Fruit fly (Drosophila melanogaster): ENCODE results near the gene CG18628.

Gene CG18628

dm6 chr3L:10669592-10670400 lies 30.3 kb downstream of the CG18628 start (continued):
- TF ChIP-seq lab (GFP tag; optimal IDR thresholded peaks at IDR 0.05) = no peak
- TF ChIP-seq Med (GFP tag) = peak; percentile 69
- TF ChIP-seq CG17385 (GFP tag; optimal IDR thresholded peaks at IDR 0.05) = peak; percentile 42
- no peak for TF ChIP-seq CG18262 (tag; optimal IDR thresholded peaks at IDR 0.05)
- no peak for TF ChIP-seq CG12391 (tag; optimal IDR thresholded peaks at IDR 0.05)
- TF ChIP-seq CG8765 (GFP tag; IDR thresholded peaks at IDR 0.05) = no peak
- TF ChIP-seq crol (GFP tag; IDR thresholded peaks at IDR 0.05) = peak; percentile 92
- no peak for TF ChIP-seq vnd (GFP tag; IDR thresholded peaks at IDR 0.05; ENCODE audit: partially characterized antibody)
- TF ChIP-seq gcm2 (GFP tag; optimal IDR thresholded peaks at IDR 0.05) = no peak
- no peak for TF ChIP-seq CG30431 (GFP tag; optimal IDR thresholded peaks at IDR 0.05)
- TF ChIP-seq lola (GFP tag; optimal IDR thresholded peaks at IDR 0.05) = no peak
- no peak for TF ChIP-seq CG2129 (GFP tag; IDR thresholded peaks at IDR 0.05; ENCODE audit: partially characterized antibody)
- 0 out of 2 replicates have a peak, but pooled peaks have one; percentile 13 for TF ChIP-seq bowl (GFP tag; IDR thresholded peaks at IDR 0.05)
- TF ChIP-seq CG17361 (GFP tag; IDR thresholded peaks at IDR 0.05) = no peak
- TF ChIP-seq CG4360 (GFP tag; IDR thresholded peaks at IDR 0.05) = peak; percentile 74
- no peak for TF ChIP-seq CG4328 (GFP tag; optimal IDR thresholded peaks at IDR 0.05)
- no peak for TF ChIP-seq bbx (GFP tag; IDR thresholded peaks at IDR 0.05; ENCODE audit: partially characterized antibody)
- TF ChIP-seq CG4707 (GFP tag; optimal IDR thresholded peaks at IDR 0.05) = no peak
- no peak for TF ChIP-seq gsb (GFP tag; IDR thresholded peaks at IDR 0.05)
- TF ChIP-seq CG3065 (GFP tag; optimal IDR thresholded peaks at IDR 0.05) = no peak
- TF ChIP-seq dan (GFP tag; IDR thresholded peaks at IDR 0.05) = no peak
- TF ChIP-seq GATAe (GFP tag; conservative IDR thresholded peaks at IDR 0.05) = no peak
- TF ChIP-seq CG1647 (GFP tag; optimal IDR thresholded peaks at IDR 0.05) = no peak
- no peak for TF ChIP-seq fd102C (GFP tag; optimal IDR thresholded peaks at IDR 0.05)
- TF ChIP-seq CG6683 (GFP tag; optimal IDR thresholded peaks at IDR 0.05) = no peak
- no peak for TF ChIP-seq CG16815 (GFP tag; optimal IDR thresholded peaks at IDR 0.05)
- TF ChIP-seq gcm (GFP tag; optimal IDR thresholded peaks at IDR 0.05) = no peak
- no peak for TF ChIP-seq CG9817 (tag; optimal IDR thresholded peaks at IDR 0.05)
- peak; percentile 18 for TF ChIP-seq cg (GFP tag; optimal IDR thresholded peaks at IDR 0.05)
- no peak for TF ChIP-seq chif (GFP tag; optimal IDR thresholded peaks at IDR 0.05)
- TF ChIP-seq D19B (GFP tag; optimal IDR thresholded peaks at IDR 0.05) = no peak
- TF ChIP-seq CG34224 (GFP tag; IDR thresholded peaks at IDR 0.05; ENCODE audit: partially characterized antibody) = no peak
- no peak for TF ChIP-seq CG14710 (tag; optimal IDR thresholded peaks at IDR 0.05)
- peak; percentile 48; the same call in 1 of the 3 replicates for TF ChIP-seq ci (GFP tag; IDR thresholded peaks at IDR 0.05)
- no peak for TF ChIP-seq slp2 (GFP tag; optimal IDR thresholded peaks at IDR 0.05)
- no peak for TF ChIP-seq CG16863 (GFP tag; optimal IDR thresholded peaks at IDR 0.05)
- no peak for TF ChIP-seq ro (GFP tag; IDR thresholded peaks at IDR 0.05)
- TF ChIP-seq CG16813 (GFP tag; IDR thresholded peaks at IDR 0.05; ENCODE audit: partially characterized antibody) = no peak
- no peak for TF ChIP-seq Trl (optimal IDR thresholded peaks at IDR 0.05)
- no peak for TF ChIP-seq Trl (GFP tag; optimal IDR thresholded peaks at IDR 0.05)
- no peak for TF ChIP-seq Xbp1 (GFP tag; optimal IDR thresholded peaks at IDR 0.05)
- no peak for TF ChIP-seq cato (GFP tag; optimal IDR thresholded peaks at IDR 0.05; ENCODE audit: borderline replicate concordance)
- no peak for TF ChIP-seq ac (GFP tag; optimal IDR thresholded peaks at IDR 0.05)
- TF ChIP-seq CG4617 (GFP tag; optimal IDR thresholded peaks at IDR 0.05; ENCODE audit: borderline replicate concordance) = no peak
- TF ChIP-seq Taf1 (GFP tag; IDR thresholded peaks at IDR 0.05) = no peak
- TF ChIP-seq H2.0 (GFP tag; IDR thresholded peaks at IDR 0.05) = no peak
- no peak for TF ChIP-seq Gsc (GFP tag; IDR thresholded peaks at IDR 0.05)
- no peak for TF ChIP-seq Side (GFP tag; optimal IDR thresholded peaks at IDR 0.05)
- no peak for TF ChIP-seq Usf (GFP tag; optimal IDR thresholded peaks at IDR 0.05)
